Comparison of ENCODE assay signal across 4 worm cellular contexts in genomic region chrX:11418667-11419066, ce11.
TF ChIP-seq lines count a peak whose summit lies in the region.

F46C3.2 (minus strand) TSS chrX:11418767.

TF ChIP-seq in whole organism, L2 larva, 48 proteins besides CTCF, POLR2A, EP300 and RAD21:
- TF ChIP-seq crh-2 (tag; optimal IDR thresholded peaks at IDR 0.05; lab: Kevin White, UChicago) (no peak), fos-1 (tag; optimal IDR thresholded peaks at IDR 0.05; lab: Kevin White, UChicago) (peak; percentile 52), nhr-23 (tag; optimal IDR thresholded peaks at IDR 0.05; lab: Kevin White, UChicago) (no peak), nhr-77 (tag; optimal IDR thresholded peaks at IDR 0.05; lab: Kevin White, UChicago) (no peak), nhr-11 (tag; optimal IDR thresholded peaks at IDR 0.05; lab: Kevin White, UChicago) (no peak), skn-1 (tag; optimal IDR thresholded peaks at IDR 0.05; lab: Kevin White, UChicago) (no peak), nhr-21 (tag; optimal IDR thresholded peaks at IDR 0.05; lab: Kevin White, UChicago) (no peak), peb-1 (tag; optimal IDR thresholded peaks at IDR 0.05; lab: Kevin White, UChicago) (no peak)

TF ChIP-seq in whole organism, L3 larva, 47 proteins besides CTCF, POLR2A, EP300 and RAD21:
- TF ChIP-seq lin-39 (tag; optimal IDR thresholded peaks at IDR 0.05; lab: Kevin White, UChicago) (no peak), elt-2 (tag; optimal IDR thresholded peaks at IDR 0.05; lab: Kevin White, UChicago) (peak; percentile 24), tbx-2 (tag; optimal IDR thresholded peaks at IDR 0.05; lab: Kevin White, UChicago) (no peak), ama-1 (optimal IDR thresholded peaks at IDR 0.05; lab: Kevin White, UChicago) (no peak), ceh-28 (tag; optimal IDR thresholded peaks at IDR 0.05; lab: Kevin White, UChicago) (no peak), zag-1 (tag; optimal IDR thresholded peaks at IDR 0.05; lab: Kevin White, UChicago) (no peak), unc-62 (GFP tag; optimal IDR thresholded peaks at IDR 0.05; lab: Kevin White, UChicago) (no peak), ceh-16 (tag; optimal IDR thresholded peaks at IDR 0.05; lab: Kevin White, UChicago) (no peak), R02D3.7 (tag; optimal IDR thresholded peaks at IDR 0.05; lab: Kevin White, UChicago) (no peak), ztf-11 (tag; optimal IDR thresholded peaks at IDR 0.05; lab: Kevin White, UChicago) (no peak), pha-4 (tag; optimal IDR thresholded peaks at IDR 0.05; lab: Kevin White, UChicago) (peak; percentile 10), nhr-77 (tag; optimal IDR thresholded peaks at IDR 0.05; lab: Kevin White, UChicago) (no peak), nhr-28 (tag; optimal IDR thresholded peaks at IDR 0.05; lab: Kevin White, UChicago) (no peak)

TF ChIP-seq in whole organism, L4 larva, 104 proteins besides CTCF, POLR2A, EP300 and RAD21:
- TF ChIP-seq daf-19 (GFP tag; conservative IDR thresholded peaks at IDR 0.05; lab: Robert Waterston, UW) (no peak), T20F7.1 (GFP tag; optimal IDR thresholded peaks at IDR 0.05; lab: Kevin White, UChicago) (no peak), rbr-2 (tag; optimal IDR thresholded peaks at IDR 0.05; lab: Kevin White, UChicago) (no peak), vab-7 (GFP tag; IDR thresholded peaks at IDR 0.05; lab: Robert Waterston, UW) (no peak), unc-62 (GFP tag; optimal IDR thresholded peaks at IDR 0.05 in 1 of 2; lab: Kevin White, UChicago) (no peak), unc-62 (tag; optimal IDR thresholded peaks at IDR 0.05; lab: Kevin White, UChicago) (no peak), pqm-1 (tag; optimal IDR thresholded peaks at IDR 0.05; lab: Kevin White, UChicago) (peak; percentile 40), duxl-1 (tag; optimal IDR thresholded peaks at IDR 0.05; lab: Kevin White, UChicago; ENCODE audit: poor library complexity) (no peak), daf-16 (GFP tag; optimal IDR thresholded peaks at IDR 0.05; lab: Kevin White, UChicago) (no peak), daf-16 (tag; optimal IDR thresholded peaks at IDR 0.05; lab: Kevin White, UChicago) (peak; percentile 35), snpc-1.2 (GFP tag; IDR thresholded peaks at IDR 0.05; lab: Robert Waterston, UW) (no peak), nhr-28 (tag; optimal IDR thresholded peaks at IDR 0.05; lab: Kevin White, UChicago) (peak; percentile 16), daf-12 (tag; optimal IDR thresholded peaks at IDR 0.05; lab: Kevin White, UChicago) (no peak)
TF ChIP-seq in whole organism, L4 larva: peak in this region for 3.

TF ChIP-seq in whole organism, young adult, 124 proteins besides CTCF, POLR2A, EP300 and RAD21:
- TF ChIP-seq lin-54 (GFP tag; optimal IDR thresholded peaks at IDR 0.05; lab: Kevin White, UChicago): no peak
- peak; percentile 7 for TF ChIP-seq nhr-80 (tag; optimal IDR thresholded peaks at IDR 0.05; lab: Kevin White, UChicago)
TF ChIP-seq in whole organism, young adult: peak in this region for 1.
